Worm (Caenorhabditis elegans) whole organism, L3 larva: Measurements from ENCODE around the gene M176.16.

Experiments
- R02D3.7 ChIP-seq: fragments of 150-350 bp; optimal IDR thresholded peaks from 2 replicates; lab custom pipeline; 2014; ENCODE audit warnings: missing biosample characterization, missing genetic modification characterization
- hmg-11 ChIP-seq: sonication (generic microtip); optimal IDR thresholded peaks from 2 replicates; lab custom pipeline; 2016; ENCODE audit warnings: missing genetic modification characterization, missing compliant biosample characterization
- jun-1 ChIP-seq: fragments of 150-350 bp; optimal IDR thresholded peaks from 2 replicates; lab custom pipeline; 2014; ENCODE audit warnings: missing biosample characterization, missing genetic modification reagents, missing genetic modification characterization
- zag-1 ChIP-seq: fragments of 150-350 bp; optimal IDR thresholded peaks from 2 replicates; lab custom pipeline; 2014; ENCODE audit warnings: missing biosample characterization, missing genetic modification characterization

- TF ChIP-seq hmg-11 = no peak
- no peak for TF ChIP-seq R02D3.7 (tag; lab: Kevin White, UChicago)
- no peak for TF ChIP-seq zag-1 (tag; lab: Kevin White, UChicago)
- no peak for TF ChIP-seq jun-1 (tag; lab: Kevin White, UChicago)
Observed at ce11 chrII:9374807-9375206, 43.5 kb upstream of the M176.16 start, which contains the start of gene C06C3.12.
